Worm (Caenorhabditis elegans) whole organism, L4/young adult: ENCODE measurements around the gene ZK632.11.
A peak's percentile ranks its signal among the peaks of the same experiment; 100 is the strongest.

ENCODE experiments used
- W03F9.2 ChIP-seq: fragments of 150-350 bp; optimal IDR thresholded peaks from 2 replicates; lab custom pipeline; 2014; ENCODE audit warnings: missing biosample characterization, missing genetic modification characterization
- dao-5 ChIP-seq: sonication (generic microtip); optimal IDR thresholded peaks from 2 replicates; lab custom pipeline; 2016; ENCODE audit warnings: missing genotype, missing genetic modification characterization, moderate library complexity, missing compliant biosample characterization
- him-1 ChIP-seq: sonication (generic microtip); optimal IDR thresholded peaks from 2 replicates; lab custom pipeline; 2016; ENCODE audit warnings: missing genotype, missing genetic modification reagents, missing genetic modification characterization, missing compliant biosample characterization

ZK632.11 gene

DNA sequence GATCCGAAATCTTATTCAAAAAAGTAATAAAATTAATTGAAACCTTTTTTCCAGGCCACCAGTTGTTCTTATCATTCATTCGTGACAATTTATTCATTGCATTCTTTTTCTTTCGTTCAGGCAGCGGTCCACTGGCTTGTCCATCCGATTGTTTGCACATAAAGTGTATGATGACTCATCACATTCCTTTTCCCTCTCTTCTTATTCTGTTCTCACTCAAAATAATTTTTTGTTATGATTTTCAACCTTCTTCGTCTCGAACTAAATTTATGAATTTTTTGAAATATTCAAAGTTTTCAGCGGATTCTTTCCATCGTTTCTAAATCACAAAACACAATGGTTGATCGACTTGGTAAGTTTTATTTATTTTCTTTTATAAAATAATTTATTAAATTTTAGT, 2.8 kb downstream of the ZK632.11 start, which contains the start of gene ZK632.12:
TSS of gene ZK632.12 (plus strand) at position 301 of the 400 bp plus-strand sequence.
- TF ChIP-seq dao-5 (tag; lab: Kevin White, UChicago) (no peak), him-1 (tag; lab: Kevin White, UChicago) (no peak), W03F9.2 (tag; lab: Kevin White, UChicago) (no peak)

- TF ChIP-seq dao-5 (tag; lab: Kevin White, UChicago) (no peak), W03F9.2 (tag; lab: Kevin White, UChicago) (no peak), him-1 (tag; lab: Kevin White, UChicago) (no peak)
These were observed 4.9 kb downstream of the ZK632.11 start for ce11 chrIII:9832569-9832968.

ce11 chrIII:9834888-9835287, 7.2 kb downstream of the ZK632.11 start, which contains the start of gene K11H3.8:
TSS of gene K11H3.8 (plus strand) at chrIII:9835188.
- TF ChIP-seq dao-5 (tag; lab: Kevin White, UChicago) (no peak), W03F9.2 (tag; lab: Kevin White, UChicago) (no peak)

DNA sequence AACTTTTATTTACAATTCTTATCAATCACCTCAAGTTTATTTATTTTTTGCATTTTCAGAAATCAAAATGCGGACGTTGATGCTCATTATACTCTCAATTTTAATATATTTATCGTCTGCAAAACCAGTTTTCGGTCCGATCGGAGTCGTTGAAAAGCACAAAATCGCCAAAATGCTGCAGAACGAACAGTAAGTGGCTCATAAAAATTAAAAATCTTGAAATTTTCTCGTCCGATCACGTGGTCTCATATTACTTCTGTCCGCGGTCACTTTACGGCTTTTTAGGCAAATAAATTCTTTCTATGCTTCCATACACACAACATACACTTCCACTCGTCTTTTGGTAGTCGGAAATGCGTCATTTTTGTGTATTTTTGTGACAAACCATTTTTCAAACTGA, 16.0 kb downstream of the ZK632.11 start, which contains the start of gene K11H3.5:
TSS of gene K11H3.5 (plus strand) at position 54 of the 400 bp plus-strand sequence.
- no peak for TF ChIP-seq him-1 (tag; lab: Kevin White, UChicago)
- no peak for TF ChIP-seq W03F9.2 (tag; lab: Kevin White, UChicago)
- TF ChIP-seq dao-5 (tag; lab: Kevin White, UChicago): no peak

- TF ChIP-seq dao-5 (tag; lab: Kevin White, UChicago): no peak
- TF ChIP-seq him-1 (tag; lab: Kevin White, UChicago): no peak
- no peak for TF ChIP-seq W03F9.2 (tag; lab: Kevin White, UChicago)
These were observed 18.4 kb downstream of the ZK632.11 start, which contains the start of gene K11H3.2 for ce11 chrIII:9846093-9846492. TSS of gene K11H3.2 (plus strand) at chrIII:9846393.

ce11 chrIII:9848083-9848482, 20.4 kb downstream of the ZK632.11 start, which contains the start of gene mrpl-36:
TSS of gene mrpl-36 (minus strand) at chrIII:9848116.
- no peak for TF ChIP-seq dao-5 (tag; lab: Kevin White, UChicago)
- TF ChIP-seq W03F9.2 (tag; lab: Kevin White, UChicago): peak; percentile 69

DNA sequence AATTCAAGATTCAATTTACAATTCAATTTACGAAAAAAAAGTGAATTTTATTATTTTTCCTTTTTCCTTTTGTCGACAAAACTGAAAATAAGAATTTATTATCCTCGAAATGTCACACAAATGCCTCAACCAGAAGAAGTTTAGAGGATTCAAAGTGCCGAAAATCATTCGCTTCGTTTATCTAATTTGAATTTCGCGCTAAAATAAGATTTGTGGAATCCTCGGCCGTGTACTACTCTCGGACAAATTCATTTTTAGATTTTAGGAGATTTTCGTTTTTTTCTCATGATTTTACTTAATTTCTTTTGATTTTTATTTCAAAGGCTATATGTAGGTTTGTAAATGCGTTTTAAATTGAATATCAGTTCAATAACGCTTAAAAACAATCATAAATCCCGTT, 20.9 kb downstream of the ZK632.11 start:
- TF ChIP-seq W03F9.2 (tag; lab: Kevin White, UChicago) (no peak), him-1 (tag; lab: Kevin White, UChicago) (no peak), dao-5 (tag; lab: Kevin White, UChicago) (no peak)

DNA sequence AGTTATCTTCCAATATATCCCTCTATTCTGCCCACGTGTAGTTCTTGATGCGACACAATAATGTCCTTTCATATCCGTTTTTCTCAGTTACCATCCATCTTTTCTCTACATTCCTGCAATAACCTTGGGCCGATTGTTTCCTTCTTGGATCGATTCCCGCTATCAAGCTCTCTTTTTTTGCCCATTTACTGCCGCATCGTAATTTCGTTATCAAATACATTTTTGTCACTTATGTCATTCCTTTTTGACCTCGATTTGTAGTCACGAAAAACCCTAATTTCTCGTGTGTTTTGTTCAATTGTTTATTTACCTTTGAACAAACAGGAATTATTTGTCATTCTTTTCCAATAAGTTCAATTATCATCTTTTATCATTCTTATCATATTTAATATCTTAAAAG, 22.2 kb downstream of the ZK632.11 start:
- no peak for TF ChIP-seq him-1 (tag; lab: Kevin White, UChicago)

ce11 chrIII:9850877-9851276, 23.2 kb downstream of the ZK632.11 start:
- TF ChIP-seq dao-5 (tag; lab: Kevin White, UChicago) (no peak), him-1 (tag; lab: Kevin White, UChicago) (no peak), W03F9.2 (tag; lab: Kevin White, UChicago) (no peak)

- TF ChIP-seq dao-5 (tag; lab: Kevin White, UChicago): no peak
- no peak for TF ChIP-seq him-1 (tag; lab: Kevin White, UChicago)
- TF ChIP-seq W03F9.2 (tag; lab: Kevin White, UChicago): no peak
These were observed 23.8 kb downstream of the ZK632.11 start, which contains the start of gene K11H3.3 for ce11 chrIII:9851547-9851946. TSS of gene K11H3.3 (plus strand) at chrIII:9851854.

ce11 chrIII:9853667-9854620, 26.2 kb downstream of the ZK632.11 start:
- TF ChIP-seq W03F9.2 (tag; lab: Kevin White, UChicago) (no peak), him-1 (tag; lab: Kevin White, UChicago) (no peak), dao-5 (tag; lab: Kevin White, UChicago) (no peak)

ce11 chrIII:9854960-9855359, 27.2 kb downstream of the ZK632.11 start:
- TF ChIP-seq dao-5 (tag; lab: Kevin White, UChicago) (no peak), W03F9.2 (tag; lab: Kevin White, UChicago) (no peak), him-1 (tag; lab: Kevin White, UChicago) (no peak)

DNA sequence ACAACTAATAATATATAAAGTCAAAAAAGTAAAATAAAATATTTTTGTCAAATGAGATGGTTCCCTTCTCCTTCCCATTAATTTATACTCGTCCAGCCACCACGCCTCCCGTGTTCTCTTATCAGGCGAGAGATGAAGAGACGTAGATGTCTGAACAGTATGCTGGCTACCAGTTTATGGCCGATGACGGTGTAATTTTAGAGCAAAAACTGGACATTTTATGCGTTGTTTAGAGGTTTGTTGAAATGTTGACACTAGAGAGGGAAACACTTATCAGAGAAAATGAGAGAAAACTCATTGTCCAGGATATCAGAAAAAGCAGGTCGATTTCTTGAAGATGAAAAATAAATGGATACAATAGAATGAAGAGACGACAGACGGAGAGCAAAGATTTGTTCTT, 29.4 kb downstream of the ZK632.11 start:
- no peak for TF ChIP-seq dao-5 (tag; lab: Kevin White, UChicago)
- no peak for TF ChIP-seq W03F9.2 (tag; lab: Kevin White, UChicago)

ce11 chrIII:9858061-9858460, 30.3 kb downstream of the ZK632.11 start:
- TF ChIP-seq W03F9.2 (tag; lab: Kevin White, UChicago) (no peak), dao-5 (tag; lab: Kevin White, UChicago) (no peak), him-1 (tag; lab: Kevin White, UChicago) (no peak)
